Fruit fly (Drosophila melanogaster): Measurements from ENCODE around the gene CG10469.
A peak's percentile ranks its signal among the peaks of the same experiment; 100 is the strongest.

The CG10469 gene

dm6 chr3L:6094697-6095096 lies 1.6 kb upstream of the CG10469 start, which contains the start of the genes CG10467 and loj (continued):
- TF ChIP-seq inv (GFP tag; IDR thresholded peaks at IDR 0.05; ENCODE audit: partially characterized antibody): peak; percentile 64
- peak; percentile 93 for TF ChIP-seq CG17361 (GFP tag; IDR thresholded peaks at IDR 0.05)
- peak; percentile 94 for TF ChIP-seq NfI (GFP tag; optimal IDR thresholded peaks at IDR 0.05)
- peak; percentile 90 for TF ChIP-seq gce (GFP tag; IDR thresholded peaks at IDR 0.05)
- TF ChIP-seq Doc2 (GFP tag; IDR thresholded peaks at IDR 0.05): peak; percentile 88
- peak; percentile 93 for TF ChIP-seq CG31224 (GFP tag; IDR thresholded peaks at IDR 0.05)
- peak; percentile 82 for TF ChIP-seq CG1529 (GFP tag; optimal IDR thresholded peaks at IDR 0.05)
- peak; percentile 93 for TF ChIP-seq CG15073 (GFP tag; optimal IDR thresholded peaks at IDR 0.05)
- peak; percentile 55; the same call in 1 of the 3 replicates for TF ChIP-seq CG6791 (GFP tag; IDR thresholded peaks at IDR 0.05; ENCODE audit: partially characterized antibody)
- TF ChIP-seq CG8089 (GFP tag; optimal IDR thresholded peaks at IDR 0.05): peak; percentile 68
- TF ChIP-seq GATAe (GFP tag; conservative IDR thresholded peaks at IDR 0.05): peak; percentile 92
- TF ChIP-seq CG12769 (tag; optimal IDR thresholded peaks at IDR 0.05): no peak
- peak; percentile 67 for TF ChIP-seq CG5180 (GFP tag; optimal IDR thresholded peaks at IDR 0.05)
- TF ChIP-seq Hmx (GFP tag; optimal IDR thresholded peaks at IDR 0.05): peak; percentile 73
- peak; percentile 96 for TF ChIP-seq ase (GFP tag; IDR thresholded peaks at IDR 0.05)
- peak; percentile 98 for TF ChIP-seq Aef1 (GFP tag; IDR thresholded peaks at IDR 0.05)
- TF ChIP-seq CG17612 (GFP tag; IDR thresholded peaks at IDR 0.05): peak; percentile 91
- peak; percentile 93 for TF ChIP-seq CG32767 (GFP tag; IDR thresholded peaks at IDR 0.05)
- peak; percentile 92 for TF ChIP-seq jigr1 (GFP tag; IDR thresholded peaks at IDR 0.05)
- peak; percentile 98 for TF ChIP-seq Dbx (GFP tag; IDR thresholded peaks at IDR 0.05)
- TF ChIP-seq ac (GFP tag; optimal IDR thresholded peaks at IDR 0.05): peak; percentile 72
- peak; percentile 96 for TF ChIP-seq sug (tag; optimal IDR thresholded peaks at IDR 0.05)
- peak; percentile 78 to 88 for TF ChIP-seq chif (GFP tag; optimal IDR thresholded peaks at IDR 0.05)
- TF ChIP-seq CG1603 (tag; optimal IDR thresholded peaks at IDR 0.05): peak; percentile 51
- peak; percentile 97 for TF ChIP-seq croc (GFP tag; conservative IDR thresholded peaks at IDR 0.05)
- no peak for TF ChIP-seq zen2 (GFP tag; IDR thresholded peaks at IDR 0.05; ENCODE audit: partially characterized antibody)
- TF ChIP-seq tna (GFP tag; IDR thresholded peaks at IDR 0.05; ENCODE audit: partially characterized antibody): no peak
- TF ChIP-seq ranshi (GFP tag; IDR thresholded peaks at IDR 0.05): peak; percentile 98
- peak; percentile 81 for TF ChIP-seq kah (GFP tag; optimal IDR thresholded peaks at IDR 0.05)
- peak; percentile 99 for TF ChIP-seq CG9932 (GFP tag; IDR thresholded peaks at IDR 0.05)
- peak; percentile 98 for TF ChIP-seq dmrt11E (tag; optimal IDR thresholded peaks at IDR 0.05)
- peak; percentile 92 for TF ChIP-seq YL-1 (GFP tag; optimal IDR thresholded peaks at IDR 0.05)
- TF ChIP-seq Dref (GFP tag; IDR thresholded peaks at IDR 0.05): peak; percentile 47
- TF ChIP-seq CG30431 (GFP tag; optimal IDR thresholded peaks at IDR 0.05): peak; percentile 95
- TF ChIP-seq otp (GFP tag; IDR thresholded peaks at IDR 0.05): peak; percentile 94
- peak; percentile 98 for TF ChIP-seq phol (tag; optimal IDR thresholded peaks at IDR 0.05)
- TF ChIP-seq CG10431 (GFP tag; optimal IDR thresholded peaks at IDR 0.05): peak; percentile 69
- TF ChIP-seq CG11696 (GFP tag; IDR thresholded peaks at IDR 0.05): peak; percentile 78
- TF ChIP-seq sc (optimal IDR thresholded peaks at IDR 0.05): no peak
- TF ChIP-seq sc (GFP tag; optimal IDR thresholded peaks at IDR 0.05): peak; percentile 85
- peak; percentile 8 for TF ChIP-seq pfk (GFP tag; optimal IDR thresholded peaks at IDR 0.05)
- peak; percentile 81 for TF ChIP-seq CG15011 (GFP tag; optimal IDR thresholded peaks at IDR 0.05)
- peak; percentile 99 for TF ChIP-seq Ptx1 (GFP tag; IDR thresholded peaks at IDR 0.05)
- TF ChIP-seq Awh (GFP tag; IDR thresholded peaks at IDR 0.05): peak; percentile 91
- TF ChIP-seq CG3847 (GFP tag; IDR thresholded peaks at IDR 0.05): peak; percentile 98
- TF ChIP-seq ro (GFP tag; IDR thresholded peaks at IDR 0.05): peak; percentile 91
- TF ChIP-seq HLHmδ (GFP tag; optimal IDR thresholded peaks at IDR 0.05): no peak
- peak; percentile 72 for TF ChIP-seq emc (GFP tag; optimal IDR thresholded peaks at IDR 0.05)
- TF ChIP-seq Ssrp (tag; optimal IDR thresholded peaks at IDR 0.05): peak; percentile 98
- TF ChIP-seq B-H1 (GFP tag; IDR thresholded peaks at IDR 0.05): peak; percentile 96
- TF ChIP-seq seq (GFP tag; IDR thresholded peaks at IDR 0.05): peak; percentile 86
- peak; percentile 100 for TF ChIP-seq Ets65A (GFP tag)
